Worm (Caenorhabditis elegans) whole organism, late embryonic: ENCODE results near the gene nhr-44.

Experiments used
- F13H6.1 ChIP-seq: sonication (generic microtip); optimal IDR thresholded peaks from 2 replicates; lab custom pipeline; 2016; ENCODE audit warnings: missing genetic modification characterization, missing compliant biosample characterization
- pqm-1 ChIP-seq: sonication (generic microtip); optimal IDR thresholded peaks from 2 replicates; lab custom pipeline; 2016; ENCODE audit warnings: missing genetic modification characterization, missing compliant biosample characterization
- ttx-3 ChIP-seq: sonication (generic microtip); optimal IDR thresholded peaks from 2 replicates; lab custom pipeline; 2016; ENCODE audit warnings: missing genetic modification reagents, missing genetic modification characterization, missing compliant biosample characterization

- no peak for TF ChIP-seq pqm-1 (tag; lab: Kevin White, UChicago)
- no peak for TF ChIP-seq F13H6.1 (tag; lab: Kevin White, UChicago)
- TF ChIP-seq ttx-3 (tag; lab: Kevin White, UChicago) = no peak
Measured at ce11 chrV:9003291-9003690, 39.4 kb upstream of the nhr-44 start, which contains the start of gene srx-1.
